Worm (Caenorhabditis elegans): ENCODE measurements around the gene nlf-1.

DNA sequence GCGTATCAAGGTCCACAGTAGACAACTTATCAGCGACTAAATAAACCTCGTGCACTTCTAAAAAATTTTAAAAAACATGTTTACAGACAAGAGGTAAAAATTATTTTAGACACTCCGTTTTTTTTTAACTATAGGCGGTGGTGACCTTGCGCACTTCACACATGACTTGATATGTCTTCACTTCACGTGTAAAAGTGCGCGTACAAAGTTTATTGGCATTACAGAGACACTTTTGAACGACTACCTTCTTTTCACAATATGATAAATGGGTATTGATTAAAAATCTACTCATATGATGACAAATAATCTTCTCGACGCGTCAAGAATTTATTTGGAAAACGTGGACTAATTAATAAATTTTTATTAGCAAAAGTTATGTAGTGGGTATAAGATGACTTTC lies 9.4 kb upstream of the nlf-1 start:
- no peak for TF ChIP-seq fos-1 (tag; optimal IDR thresholded peaks at IDR 0.05)
- no peak for TF ChIP-seq pqm-1 (tag; optimal IDR thresholded peaks at IDR 0.05)
- no peak for TF ChIP-seq F49E8.2 (tag; optimal IDR thresholded peaks at IDR 0.05; ENCODE audit: borderline replicate concordance)
